Fruit fly (Drosophila melanogaster) whole organism, embryonic: ENCODE results near the gene CycE.
A peak's percentile ranks its signal among the peaks of the same experiment; 100 is the strongest.

Experiments
- Ada2b ChIP-seq: fragments of 200-800 bp; sonication (Bioruptor generic); IDR thresholded peaks from 2 replicates; pipeline ENCODE4 v1.3.6; 2022; ENCODE audit warnings: missing biosample characterization, missing genetic modification characterization
- Blimp-1 ChIP-seq: fragments of 200-800 bp; sonication (Bioruptor generic); optimal IDR thresholded peaks from 3 replicates; lab custom pipeline; 2018; ENCODE audit warnings: missing biosample characterization, missing genetic modification characterization, mild to moderate bottlenecking, moderate library complexity, missing genetic modification reagents
- CG10654 ChIP-seq: fragments of 200-800 bp; sonication (Bioruptor generic); optimal IDR thresholded peaks from 2 replicates; lab custom pipeline; 2016; ENCODE audit warnings: missing biosample characterization, missing genetic modification characterization
- CG11247 ChIP-seq: fragments of 200-800 bp; sonication (Bioruptor generic); IDR thresholded peaks from 2 replicates; pipeline ENCODE4 v1.3.6; 2022; ENCODE audit warnings: missing biosample characterization, missing genetic modification characterization
- CG11560 ChIP-seq: fragments of 200-800 bp; sonication (Bioruptor generic); IDR thresholded peaks from 3 replicates; pipeline ENCODE4 v1.3.6; 2022; ENCODE audit warnings: missing biosample characterization, missing genetic modification characterization
- CG12391 ChIP-seq: fragments of 200-800 bp; sonication (Bioruptor generic); optimal IDR thresholded peaks from 3 replicates; lab custom pipeline; 2018; ENCODE audit warnings: missing biosample characterization, mild to moderate bottlenecking, missing genetic modification characterization, moderate library complexity
- CG12659 ChIP-seq: fragments of 200-800 bp; sonication (Bioruptor generic); optimal IDR thresholded peaks from 3 replicates; lab custom pipeline; 2017; ENCODE audit warnings: mild to moderate bottlenecking, missing biosample characterization, missing genetic modification reagents, missing genetic modification characterization
- CG14050 ChIP-seq: fragments of 200-800 bp; sonication (Bioruptor generic); IDR thresholded peaks from 3 replicates; pipeline ENCODE4 v1.3.6; 2022; ENCODE audit warnings: missing biosample characterization, missing genetic modification characterization
- CG14965 ChIP-seq: fragments of 200-800 bp; sonication (Bioruptor generic); optimal IDR thresholded peaks from 2 replicates; lab custom pipeline; 2016; ENCODE audit warnings: missing biosample characterization, missing genetic modification characterization, borderline replicate concordance
- CG15269 ChIP-seq: fragments of 200-800 bp; sonication (Bioruptor generic); optimal IDR thresholded peaks from 2 replicates; lab custom pipeline; 2018; ENCODE audit warnings: missing biosample characterization, mild to moderate bottlenecking, missing genetic modification characterization, moderate library complexity
- CG1529 ChIP-seq: fragments of 200-800 bp; sonication (Bioruptor generic); optimal IDR thresholded peaks from 3 replicates; lab custom pipeline; 2018; ENCODE audit warnings: missing biosample characterization, missing genetic modification characterization
- CG15479 ChIP-seq: fragments of 200-800 bp; sonication (Bioruptor generic); optimal IDR thresholded peaks from 3 replicates; lab custom pipeline; 2019; ENCODE audit warnings: missing biosample characterization, mild to moderate bottlenecking, missing genetic modification characterization, moderate library complexity
- CG17912 ChIP-seq: fragments of 200-800 bp; sonication (Bioruptor generic); optimal IDR thresholded peaks from 2 replicates; lab custom pipeline; 2018; ENCODE audit warnings: missing biosample characterization, mild to moderate bottlenecking, missing genetic modification characterization
- CG2120 ChIP-seq: fragments of 200-800 bp; sonication (Bioruptor generic); optimal IDR thresholded peaks from 3 replicates; lab custom pipeline; 2016; ENCODE audit warnings: missing biosample characterization, missing genetic modification characterization
- CG31365 ChIP-seq: fragments of 200-800 bp; sonication (Bioruptor generic); optimal IDR thresholded peaks from 2 replicates; lab custom pipeline; 2018; ENCODE audit warnings: missing biosample characterization, mild to moderate bottlenecking, missing genetic modification characterization
- CG31441 ChIP-seq: fragments of 200-800 bp; sonication (Bioruptor generic); IDR thresholded peaks from 2 replicates; pipeline ENCODE4 v1.3.6; 2022; ENCODE audit warnings: missing biosample characterization, missing genetic modification characterization
- CG4617 ChIP-seq: fragments of 200-800 bp; sonication (Bioruptor generic); optimal IDR thresholded peaks from 3 replicates; lab custom pipeline; 2016; ENCODE audit warnings: missing biosample characterization, missing genetic modification characterization, borderline replicate concordance
- CG4730 ChIP-seq: fragments of 200-800 bp; sonication (Bioruptor generic); IDR thresholded peaks from 2 replicates; pipeline ENCODE4 v1.3.6; 2022; ENCODE audit warnings: missing biosample characterization, missing genetic modification characterization
- CG5953 ChIP-seq: fragments of 200-800 bp; sonication (Bioruptor generic); IDR thresholded peaks from 2 replicates; pipeline ENCODE4 v1.3.6; 2022; ENCODE audit warnings: missing biosample characterization, missing genetic modification characterization
- CG7556 ChIP-seq: fragments of 200-800 bp; sonication (Bioruptor generic); optimal IDR thresholded peaks from 2 replicates; lab custom pipeline; 2017; ENCODE audit warnings: missing biosample characterization, mild to moderate bottlenecking, missing genetic modification characterization
- CG9797 ChIP-seq: fragments of 200-800 bp; sonication (Bioruptor generic); optimal IDR thresholded peaks from 3 replicates; lab custom pipeline; 2018; ENCODE audit warnings: missing biosample characterization, mild to moderate bottlenecking, missing genetic modification characterization
- Camta ChIP-seq: fragments of 200-800 bp; sonication (Bioruptor generic); optimal IDR thresholded peaks from 2 replicates; lab custom pipeline; 2016; ENCODE audit warnings: missing biosample characterization, missing genetic modification characterization
- Dek ChIP-seq: fragments of 200-800 bp; sonication (Bioruptor generic); optimal IDR thresholded peaks from 3 replicates; lab custom pipeline; 2019; ENCODE audit warnings: missing biosample characterization, mild to moderate bottlenecking, missing genetic modification characterization, moderate library complexity
- Elba2 ChIP-seq: fragments of 200-800 bp; sonication (Bioruptor generic); optimal IDR thresholded peaks from 3 replicates; lab custom pipeline; 2016; ENCODE audit warnings: missing biosample characterization, missing genetic modification characterization
- Ets97D ChIP-seq: fragments of 200-800 bp; sonication (Bioruptor generic); optimal IDR thresholded peaks from 3 replicates; lab custom pipeline; 2016; ENCODE audit warnings: missing biosample characterization, missing genetic modification characterization
- HLH3B ChIP-seq: fragments of 200-800 bp; sonication (Bioruptor generic); IDR thresholded peaks from 2 replicates; pipeline ENCODE4 v1.3.6; 2022; ENCODE audit warnings: missing biosample characterization, missing genetic modification characterization
- HLHmδ ChIP-seq: fragments of 200-800 bp; sonication (Bioruptor generic); optimal IDR thresholded peaks from 2 replicates; lab custom pipeline; 2018; ENCODE audit warnings: missing biosample characterization, mild to moderate bottlenecking, missing genetic modification characterization, moderate library complexity
- MBD-R2 ChIP-seq: fragments of 200-800 bp; sonication (Bioruptor generic); IDR thresholded peaks from 2 replicates; pipeline ENCODE4 v1.3.6; 2022; ENCODE audit warnings: missing biosample characterization, missing genetic modification characterization
- Myb ChIP-seq: fragments of 200-800 bp; sonication (Bioruptor generic); optimal IDR thresholded peaks from 2 replicates; lab custom pipeline; 2016; ENCODE audit warnings: missing biosample characterization, missing genetic modification characterization
- Oli ChIP-seq: fragments of 200-800 bp; sonication (Bioruptor generic); optimal IDR thresholded peaks from 2 replicates; lab custom pipeline; 2018; ENCODE audit warnings: missing biosample characterization, mild to moderate bottlenecking, missing genetic modification characterization, moderate library complexity
- Sox100B ChIP-seq: fragments of 200-800 bp; sonication (Bioruptor generic); optimal IDR thresholded peaks from 3 replicates; lab custom pipeline; 2018; ENCODE audit warnings: missing biosample characterization, mild to moderate bottlenecking, missing genetic modification characterization
- Spps ChIP-seq: fragments of 200-800 bp; sonication (Bioruptor generic); optimal IDR thresholded peaks from 2 replicates; lab custom pipeline; 2018; ENCODE audit warnings: missing biosample characterization, mild to moderate bottlenecking, missing genetic modification characterization
- cas ChIP-seq: fragments of 200-800 bp; sonication (Bioruptor generic); IDR thresholded peaks from 2 replicates; pipeline ENCODE4 v1.3.6; 2022; ENCODE audit warnings: missing biosample characterization, missing genetic modification characterization
- chinmo ChIP-seq: fragments of 200-800 bp; sonication (Bioruptor generic); IDR thresholded peaks from 4 replicates; pipeline ENCODE4 v1.3.6; 2022; ENCODE audit warnings: missing biosample characterization, missing genetic modification characterization; ENCODE audit not compliant: partially characterized antibody
- fd96Cb ChIP-seq: fragments of 200-800 bp; sonication (Bioruptor generic); optimal IDR thresholded peaks from 2 replicates; lab custom pipeline; 2018; ENCODE audit warnings: missing biosample characterization, mild to moderate bottlenecking, missing genetic modification characterization, moderate library complexity
- gem ChIP-seq: fragments of 200-800 bp; sonication (Bioruptor generic); optimal IDR thresholded peaks from 2 replicates; lab custom pipeline; 2019; ENCODE audit warnings: missing biosample characterization, mild to moderate bottlenecking, missing genetic modification characterization, moderate library complexity
- gsb ChIP-seq: fragments of 200-800 bp; sonication (Bioruptor generic); IDR thresholded peaks from 2 replicates; pipeline ENCODE4 v1.3.6; 2022; ENCODE audit warnings: missing biosample characterization, missing genetic modification characterization
- hkb ChIP-seq, 2 experiments: fragments of 200-800 bp in 1 of 2; fragments of >200 bp in 1 of 2; sonication (Bioruptor generic) in 1 of 2; IDR thresholded peaks in 1 of 2; optimal IDR thresholded peaks in 1 of 2; 2 replicates each; pipeline versions ENCODE4 v1.3.6 to Lab custom; 2017 to 2022; ENCODE audit warnings: missing biosample characterization in 1 of 2, missing genetic modification characterization in 1 of 2
- jing ChIP-seq: fragments of 200-800 bp; sonication (Bioruptor generic); optimal IDR thresholded peaks from 2 replicates; lab custom pipeline; 2018; ENCODE audit warnings: missing biosample characterization, mild to moderate bottlenecking, missing genetic modification characterization
- nom ChIP-seq: fragments of 200-800 bp; sonication (Bioruptor generic); optimal IDR thresholded peaks from 2 replicates; lab custom pipeline; 2017; ENCODE audit warnings: missing biosample characterization, missing genetic modification characterization, mild to moderate bottlenecking, moderate library complexity, missing genetic modification reagents
- p53 ChIP-seq: fragments of 200-800 bp; sonication (Bioruptor generic); optimal IDR thresholded peaks from 2 replicates; lab custom pipeline; 2016; ENCODE audit warnings: missing biosample characterization, missing genetic modification characterization
- pita ChIP-seq: fragments of 200-800 bp; sonication (Bioruptor generic); optimal IDR thresholded peaks from 2 replicates; lab custom pipeline; 2017; ENCODE audit warnings: missing biosample characterization, mild to moderate bottlenecking, missing genetic modification characterization
- schlank ChIP-seq: fragments of 200-800 bp; sonication (Bioruptor generic); optimal IDR thresholded peaks from 2 replicates; lab custom pipeline; 2018; ENCODE audit warnings: missing biosample characterization, mild to moderate bottlenecking, missing genetic modification characterization
- seq ChIP-seq: fragments of 200-800 bp; sonication (Bioruptor generic); IDR thresholded peaks from 2 replicates; pipeline ENCODE4 v1.3.6; 2022; ENCODE audit warnings: missing biosample characterization, missing genetic modification characterization
- shn ChIP-seq: fragments of 200-800 bp; sonication (Bioruptor generic); optimal IDR thresholded peaks from 3 replicates; lab custom pipeline; 2016; ENCODE audit warnings: missing biosample characterization, missing genetic modification characterization
- sima ChIP-seq: fragments of 200-800 bp; sonication (Bioruptor generic); optimal IDR thresholded peaks from 2 replicates; lab custom pipeline; 2016; ENCODE audit warnings: missing biosample characterization, missing genetic modification characterization
- sisA ChIP-seq: fragments of 200-800 bp; sonication (Bioruptor generic); IDR thresholded peaks from 2 replicates; pipeline ENCODE4 v1.3.6; 2022; ENCODE audit warnings: missing biosample characterization, missing genetic modification characterization
- sna ChIP-seq: fragments of 200-800 bp; sonication (Bioruptor generic); IDR thresholded peaks from 2 replicates; pipeline ENCODE4 v1.3.6; 2022; ENCODE audit warnings: missing biosample characterization, missing genetic modification characterization; ENCODE audit not compliant: partially characterized antibody
- stwl ChIP-seq: fragments of 200-800 bp; sonication (Bioruptor generic); optimal IDR thresholded peaks from 3 replicates; lab custom pipeline; 2018; ENCODE audit warnings: missing biosample characterization, mild to moderate bottlenecking, missing genetic modification characterization, moderate library complexity
- trem ChIP-seq: fragments of 200-800 bp; optimal IDR thresholded peaks from 3 replicates; lab custom pipeline; 2019; ENCODE audit warnings: missing biosample characterization, mild to moderate bottlenecking, missing genetic modification characterization, moderate library complexity
- twi ChIP-seq: fragments of 200-800 bp; optimal IDR thresholded peaks from 2 replicates; lab custom pipeline; 2019; ENCODE audit warnings: missing biosample characterization, mild to moderate bottlenecking, missing genetic modification characterization, moderate library complexity
- yki ChIP-seq: fragments of >200 bp; optimal IDR thresholded peaks from 3 replicates; lab custom pipeline; 2018

CycE gene

dm6 chr2L:15770978-15771377, 23.0 kb upstream of the CycE start, which contains the start of gene Ku80:
Gene Ku80 (minus strand): TSS chr2L:15771159.
- TF ChIP-seq HLHmδ (GFP tag; lab: Kevin White, UChicago) (no peak), CG15269 (tag; lab: Kevin White, UChicago) (no peak), CG11247 (no peak), gem (tag; lab: Kevin White, UChicago) (no peak), schlank (no peak), CG14965 (GFP tag; lab: Kevin White, UChicago) (no peak), chinmo (GFP tag; lab: Robert Waterston, UW) (peak; percentile 66; the same call in 1 of the 4 replicates), p53 (GFP tag; lab: Kevin White, UChicago) (no peak), CG12391 (tag; lab: Kevin White, UChicago) (no peak), gsb (GFP tag; lab: Robert Waterston, UW) (no peak), Ets97D (GFP tag; lab: Kevin White, UChicago) (peak; percentile 27), pita (GFP tag; lab: Kevin White, UChicago) (no peak), CG15479 (GFP tag; lab: Kevin White, UChicago) (no peak), cas (GFP tag; lab: Robert Waterston, UW) (no peak), sima (GFP tag; lab: Kevin White, UChicago) (no peak), Elba2 (no peak), MBD-R2 (GFP tag; lab: Robert Waterston, UW) (peak; percentile 64), CG17912 (no peak), sna (GFP tag; lab: Robert Waterston, UW) (peak; percentile 65), twi (no peak), shn (no peak), seq (GFP tag; lab: Robert Waterston, UW) (no peak), Oli (tag; lab: Kevin White, UChicago) (no peak), CG9797 (GFP tag; lab: Kevin White, UChicago) (peak; percentile 0), Dek (tag; lab: Kevin White, UChicago) (no peak), Spps (tag; lab: Kevin White, UChicago) (no peak), sisA (GFP tag; lab: Robert Waterston, UW) (no peak), CG12659 (no peak), fd96Cb (tag; lab: Kevin White, UChicago) (no peak), jing (GFP tag; lab: Kevin White, UChicago) (no peak), CG1529 (GFP tag; lab: Kevin White, UChicago) (no peak), nom (GFP tag; lab: Kevin White, UChicago) (no peak), Sox100B (GFP tag; lab: Kevin White, UChicago) (no peak), Myb (GFP tag; lab: Kevin White, UChicago) (peak; percentile 94), CG5953 (no peak), CG2120 (no peak), CG31441 (GFP tag; lab: Robert Waterston, UW) (no peak), CG4617 (GFP tag; lab: Kevin White, UChicago) (peak; percentile 7), stwl (tag; lab: Kevin White, UChicago) (peak; percentile 95), hkb (optimal IDR thresholded peaks at IDR 0.05; lab: Kevin White, UChicago) (no peak), hkb (GFP tag; IDR thresholded peaks at IDR 0.05; lab: Robert Waterston, UW) (no peak), HLH3B (GFP tag; lab: Robert Waterston, UW) (no peak), CG31365 (tag; lab: Kevin White, UChicago) (no peak), yki (no peak), CG14050 (no peak), CG10654 (no peak), Blimp-1 (GFP tag; lab: Kevin White, UChicago) (no peak), CG4730 (GFP tag; lab: Robert Waterston, UW) (no peak), trem (tag; lab: Kevin White, UChicago) (peak; percentile 17), CG7556 (no peak), CG11560 (no peak), Ada2b (GFP tag; lab: Robert Waterston, UW) (no peak), Camta (GFP tag; lab: Kevin White, UChicago) (no peak)
